Worm (Caenorhabditis elegans) whole organism, L4 larva: ENCODE measurements around the gene srx-87.

Source experiments
- D1046.2 ChIP-seq: fragments of 200-800 bp; sonication (Bioruptor generic); IDR thresholded peaks from 2 replicates; pipeline ENCODE4 v1.3.6; 2022; ENCODE audit warnings: missing genetic modification characterization, missing compliant biosample characterization
- F10B5.3 ChIP-seq: sonication (generic microtip); optimal IDR thresholded peaks from 2 replicates; lab custom pipeline; 2016; ENCODE audit warnings: mild to moderate bottlenecking, missing genetic modification characterization, missing compliant biosample characterization
- F37D6.2 ChIP-seq: sonication (generic microtip); optimal IDR thresholded peaks from 2 replicates; lab custom pipeline; 2016; ENCODE audit warnings: mild to moderate bottlenecking, missing genetic modification characterization, missing compliant biosample characterization
- F49E8.2 ChIP-seq: sonication (generic microtip); optimal IDR thresholded peaks from 2 replicates; lab custom pipeline; 2016; ENCODE audit warnings: missing compliant biosample characterization, mild to moderate bottlenecking, missing genetic modification characterization, borderline replicate concordance
- R02D3.7 ChIP-seq: fragments of 150-350 bp; sonication (generic microtip); optimal IDR thresholded peaks from 3 replicates; lab custom pipeline; 2014; ENCODE audit warnings: missing biosample characterization, missing genetic modification characterization
- T20F7.1 ChIP-seq: fragments of 200-800 bp; sonication (Bioruptor generic); optimal IDR thresholded peaks from 2 replicates; lab custom pipeline; 2018; ENCODE audit warnings: mild to moderate bottlenecking, missing genetic modification characterization, missing compliant biosample characterization
- T26A8.4 ChIP-seq: fragments of 200-800 bp; sonication (Bioruptor generic); IDR thresholded peaks from 2 replicates; pipeline ENCODE4 v1.3.6; 2022; ENCODE audit warnings: missing genetic modification characterization, missing compliant biosample characterization
- Y105C5A.15 ChIP-seq: fragments of 200-800 bp; sonication (Bioruptor generic); IDR thresholded peaks from 2 replicates; pipeline ENCODE4 v1.3.6; 2022; ENCODE audit warnings: missing genetic modification characterization, missing compliant biosample characterization
- Y48G9A.11 ChIP-seq: fragments of 200-800 bp; sonication (Bioruptor generic); IDR thresholded peaks from 2 replicates; pipeline ENCODE4 v1.3.6; 2022; ENCODE audit warnings: missing genetic modification reagents, missing genetic modification characterization, missing compliant biosample characterization
- Y5F2A.4 ChIP-seq: fragments of 200-800 bp; sonication (Bioruptor generic); optimal IDR thresholded peaks from 2 replicates; lab custom pipeline; 2018; ENCODE audit warnings: mild to moderate bottlenecking, missing genetic modification characterization, missing compliant biosample characterization
- Y75B8A.6 ChIP-seq: fragments of 200-800 bp; sonication (Bioruptor generic); IDR thresholded peaks from 2 replicates; pipeline ENCODE4 v1.3.6; 2022; ENCODE audit warnings: missing genetic modification reagents, missing genetic modification characterization, missing compliant biosample characterization
- aly-2 ChIP-seq: sonication (generic microtip); optimal IDR thresholded peaks from 2 replicates; lab custom pipeline; 2018; ENCODE audit warnings: missing biosample characterization, missing genetic modification characterization
- ama-1 ChIP-seq: fragments of 150-350 bp; optimal IDR thresholded peaks from 2 replicates; lab custom pipeline; 2014; ENCODE audit warnings: inconsistent platforms, mixed read lengths
- ceh-20 ChIP-seq: fragments of 200-800 bp; sonication (Bioruptor generic); IDR thresholded peaks from 2 replicates; pipeline ENCODE4 v1.3.6; 2022; ENCODE audit warnings: missing genetic modification reagents, missing genetic modification characterization, missing compliant biosample characterization
- ceh-28 ChIP-seq: fragments of 150-350 bp; optimal IDR thresholded peaks from 2 replicates; lab custom pipeline; 2014; ENCODE audit warnings: missing biosample characterization, missing genetic modification reagents, missing genetic modification characterization
- ceh-44 ChIP-seq: fragments of 200-800 bp; sonication (Bioruptor generic); IDR thresholded peaks from 2 replicates; pipeline ENCODE4 v1.3.6; 2022; ENCODE audit warnings: missing genetic modification reagents, missing genetic modification characterization, missing compliant biosample characterization
- daf-16 ChIP-seq, 3 experiments: sonication (generic microtip); optimal IDR thresholded peaks; 2 replicates each; lab custom pipeline; 2016 to 2017; ENCODE audit warnings: missing genetic modification characterization in 3 of 3, missing genetic modification reagents in 3 of 3, mild to moderate bottlenecking in 2 of 3, missing compliant biosample characterization in 2 of 3, missing biosample characterization in 1 of 3, moderate library complexity in 1 of 3
- dmd-9 ChIP-seq: fragments of 200-800 bp; sonication (Bioruptor generic); IDR thresholded peaks from 2 replicates; pipeline ENCODE4 v1.3.6; 2022; ENCODE audit warnings: missing genetic modification reagents, missing genetic modification characterization, missing compliant biosample characterization
- duxl-1 ChIP-seq: sonication (generic microtip); optimal IDR thresholded peaks from 2 replicates; lab custom pipeline; 2016; ENCODE audit warnings: mild to moderate bottlenecking, missing genetic modification characterization, moderate library complexity, missing compliant biosample characterization; ENCODE audit not compliant: poor library complexity
- dve-1 ChIP-seq: sonication (generic microtip); optimal IDR thresholded peaks from 2 replicates; lab custom pipeline; 2017; ENCODE audit warnings: antibody characterized with exemption, mild to moderate bottlenecking, missing genetic modification characterization, missing compliant biosample characterization; ENCODE audit not compliant: insufficient read depth
- egl-27 ChIP-seq: sonication (generic microtip); optimal IDR thresholded peaks from 3 replicates; lab custom pipeline; 2017; ENCODE audit warnings: missing biosample characterization, missing genetic modification reagents, missing genetic modification characterization
- fkh-10 ChIP-seq: fragments of 150-350 bp; optimal IDR thresholded peaks from 2 replicates; lab custom pipeline; 2014; ENCODE audit warnings: missing biosample characterization, missing genetic modification reagents, missing genetic modification characterization
- gei-8 ChIP-seq: fragments of 200-800 bp; sonication (Bioruptor generic); optimal IDR thresholded peaks from 2 replicates; lab custom pipeline; 2018; ENCODE audit warnings: mild to moderate bottlenecking, missing genetic modification characterization, missing compliant biosample characterization
- hmg-1.1 ChIP-seq: fragments of 200-800 bp; sonication (Bioruptor generic); IDR thresholded peaks from 2 replicates; pipeline ENCODE4 v1.3.6; 2022; ENCODE audit warnings: missing genetic modification reagents, missing genetic modification characterization, missing compliant biosample characterization
- jun-1 ChIP-seq: fragments of 150-350 bp; optimal IDR thresholded peaks from 2 replicates; lab custom pipeline; 2014; ENCODE audit warnings: missing biosample characterization, missing genetic modification reagents, missing genetic modification characterization
- lim-7 ChIP-seq: fragments of 200-800 bp; sonication (Bioruptor generic); IDR thresholded peaks from 2 replicates; pipeline ENCODE4 v1.3.6; 2022; ENCODE audit warnings: missing genetic modification characterization, missing compliant biosample characterization
- lin-1 ChIP-seq: fragments of 200-800 bp; sonication (Bioruptor generic); IDR thresholded peaks from 2 replicates; pipeline ENCODE4 v1.3.6; 2022; ENCODE audit warnings: missing genetic modification reagents, missing genetic modification characterization, missing compliant biosample characterization
- lin-29 ChIP-seq: fragments of 200-800 bp; sonication (Bioruptor generic); IDR thresholded peaks from 2 replicates; pipeline ENCODE4 v1.3.6; 2022; ENCODE audit warnings: missing genetic modification reagents, missing genetic modification characterization, missing compliant biosample characterization
- lir-3 ChIP-seq: sonication (generic microtip); optimal IDR thresholded peaks from 2 replicates; lab custom pipeline; 2016; ENCODE audit warnings: mild to moderate bottlenecking, missing genetic modification characterization, missing compliant biosample characterization
- madf-5 ChIP-seq, 2 experiments: fragments of 200-800 bp; sonication (Bioruptor generic); IDR thresholded peaks; 2 replicates each; pipeline ENCODE4 v1.3.6; 2022; ENCODE audit warnings: missing compliant biosample characterization in 2 of 2, missing genetic modification characterization in 2 of 2
- mdl-1 ChIP-seq, 2 experiments: fragments of 150-350 bp in 1 of 2; sonication (generic microtip) in 1 of 2; optimal IDR thresholded peaks; 2 replicates each; lab custom pipeline; 2014 to 2017; ENCODE audit warnings: missing biosample characterization in 2 of 2, missing genetic modification characterization in 2 of 2
- mdt-29 ChIP-seq: fragments of 200-800 bp; sonication (Bioruptor generic); IDR thresholded peaks from 2 replicates; pipeline ENCODE4 v1.3.6; 2022; ENCODE audit warnings: missing genetic modification reagents, missing genetic modification characterization, missing compliant biosample characterization
- mep-1 ChIP-seq: fragments of 150-350 bp; sonication (generic microtip); optimal IDR thresholded peaks from 3 replicates; lab custom pipeline; 2014; ENCODE audit warnings: missing biosample characterization, missing genetic modification characterization
- nhr-10 ChIP-seq: fragments of 150-350 bp; optimal IDR thresholded peaks from 2 replicates; lab custom pipeline; 2014; ENCODE audit warnings: missing biosample characterization, missing genetic modification characterization
- nhr-102 ChIP-seq: sonication (generic microtip); optimal IDR thresholded peaks from 2 replicates; lab custom pipeline; 2016; ENCODE audit warnings: mild to moderate bottlenecking, missing genetic modification characterization, moderate library complexity, missing compliant biosample characterization
- nhr-41 ChIP-seq: fragments of 200-800 bp; sonication (Bioruptor generic); IDR thresholded peaks from 2 replicates; pipeline ENCODE4 v1.3.6; 2022; ENCODE audit warnings: missing genetic modification reagents, missing genetic modification characterization, missing compliant biosample characterization
- nhr-6 ChIP-seq: fragments of 150-350 bp; optimal IDR thresholded peaks from 2 replicates; lab custom pipeline; 2014; ENCODE audit warnings: missing biosample characterization, missing genetic modification characterization
- nhr-76 ChIP-seq: fragments of 150-350 bp; optimal IDR thresholded peaks from 2 replicates; lab custom pipeline; 2014; ENCODE audit warnings: missing biosample characterization, missing genetic modification characterization
- php-3 ChIP-seq: fragments of 200-800 bp; sonication (Bioruptor generic); IDR thresholded peaks from 2 replicates; pipeline ENCODE4 v1.3.6; 2022; ENCODE audit warnings: missing genetic modification reagents, missing genetic modification characterization, missing compliant biosample characterization
- pqm-1 ChIP-seq: sonication (generic microtip); optimal IDR thresholded peaks from 2 replicates; lab custom pipeline; 2017; ENCODE audit warnings: missing biosample characterization, missing genetic modification characterization
- rbr-2 ChIP-seq: sonication (generic microtip); optimal IDR thresholded peaks from 2 replicates; lab custom pipeline; 2016; ENCODE audit warnings: missing genotype, missing genetic modification characterization, missing compliant biosample characterization
- sdz-12 ChIP-seq: fragments of 200-800 bp; sonication (Bioruptor generic); optimal IDR thresholded peaks from 2 replicates; lab custom pipeline; 2018; ENCODE audit warnings: mild to moderate bottlenecking, missing genetic modification characterization, missing compliant biosample characterization
- skn-1 ChIP-seq: fragments of 150-350 bp; optimal IDR thresholded peaks from 2 replicates; lab custom pipeline; 2014; ENCODE audit warnings: missing biosample characterization, missing genetic modification characterization
- tag-97 ChIP-seq: fragments of 200-800 bp; sonication (Bioruptor generic); IDR thresholded peaks from 2 replicates; pipeline ENCODE4 v1.3.6; 2022; ENCODE audit warnings: missing genetic modification characterization, missing compliant biosample characterization
- tra-1 ChIP-seq: fragments of 200-800 bp; sonication (Bioruptor generic); IDR thresholded peaks from 2 replicates; pipeline ENCODE4 v1.3.6; 2022; ENCODE audit warnings: missing genetic modification reagents, missing genetic modification characterization, missing compliant biosample characterization
- unc-130 ChIP-seq: sonication (generic microtip); optimal IDR thresholded peaks from 2 replicates; lab custom pipeline; 2016; ENCODE audit warnings: missing genetic modification reagents, missing genetic modification characterization, missing compliant biosample characterization
- unc-39 ChIP-seq: sonication (generic microtip); optimal IDR thresholded peaks from 2 replicates; lab custom pipeline; 2017; ENCODE audit warnings: missing biosample characterization, missing genetic modification characterization
- zfp-3 ChIP-seq: fragments of 200-800 bp; sonication (Bioruptor generic); conservative IDR thresholded peaks from 2 replicates; pipeline ENCODE4 v1.3.6; 2022; ENCODE audit warnings: missing genetic modification reagents, missing genetic modification characterization, missing compliant biosample characterization
- ztf-11 ChIP-seq: fragments of 150-350 bp; optimal IDR thresholded peaks from 2 replicates; lab custom pipeline; 2014; ENCODE audit warnings: missing biosample characterization, missing genetic modification characterization
- ztf-7 ChIP-seq: fragments of 150-350 bp; optimal IDR thresholded peaks from 2 replicates; lab custom pipeline; 2014; ENCODE audit warnings: missing biosample characterization, missing genetic modification characterization

srx-87 gene

ce11 chrV:11572803-11573490 lies 8.3 kb downstream of the srx-87 start, which contains the start of the genes H12C20.7 and nhr-68 (continued):
- TF ChIP-seq F49E8.2 (tag; lab: Kevin White, UChicago), result no peak
- TF ChIP-seq F10B5.3 (tag; lab: Kevin White, UChicago), result no peak
- TF ChIP-seq ceh-44 (GFP tag; lab: Robert Waterston, UW), result no peak
- TF ChIP-seq ztf-11, result no peak
- TF ChIP-seq D1046.2 (GFP tag; lab: Robert Waterston, UW), result peak; percentile 44; the same call in 1 of the 2 replicates
- peak; percentile 85 for TF ChIP-seq mep-1 (tag; lab: Kevin White, UChicago)
- no peak for TF ChIP-seq ceh-28 (tag; lab: Kevin White, UChicago)
- no peak for TF ChIP-seq aly-2
- no peak for TF ChIP-seq egl-27
- TF ChIP-seq ama-1 (lab: Kevin White, UChicago), result no peak
- peak; percentile 48 for TF ChIP-seq nhr-6 (tag; lab: Kevin White, UChicago)
- no peak for TF ChIP-seq R02D3.7 (tag; lab: Kevin White, UChicago)
- TF ChIP-seq Y105C5A.15 (GFP tag; lab: Robert Waterston, UW), result no peak
- 0 out of 2 replicates have a peak, but pooled peaks have one; percentile 23 for TF ChIP-seq dmd-9
- TF ChIP-seq nhr-102 (tag; lab: Kevin White, UChicago), result peak; percentile 97
- peak; percentile 84 for TF ChIP-seq T20F7.1 (GFP tag; lab: Kevin White, UChicago)
- peak; percentile 66; the same call in 1 of the 2 replicates for TF ChIP-seq lin-29
- peak; percentile 37 for TF ChIP-seq jun-1 (tag; lab: Kevin White, UChicago)
- no peak for TF ChIP-seq F37D6.2 (tag; lab: Kevin White, UChicago)
- no peak for TF ChIP-seq lim-7 (GFP tag; lab: Robert Waterston, UW)
- peak; percentile 59 for TF ChIP-seq pqm-1
- no peak for TF ChIP-seq hmg-1.1 (GFP tag; lab: Robert Waterston, UW)
- TF ChIP-seq T26A8.4, result peak; percentile 89
- no peak for TF ChIP-seq skn-1 (tag; lab: Kevin White, UChicago)
- TF ChIP-seq tag-97 (GFP tag; lab: Robert Waterston, UW), result no peak
- peak; percentile 95 for TF ChIP-seq daf-16 (GFP tag; optimal IDR thresholded peaks at IDR 0.05; lab: Kevin White, UChicago)
- peak; percentile 100 for TF ChIP-seq daf-16 (tag; optimal IDR thresholded peaks at IDR 0.05; lab: Kevin White, UChicago)
- peak; percentile 42 for TF ChIP-seq nhr-76 (tag; lab: Kevin White, UChicago)
- peak; percentile 90 for TF ChIP-seq duxl-1
- peak; percentile 98 for TF ChIP-seq gei-8 (GFP tag; lab: Kevin White, UChicago)
- peak; percentile 99 for TF ChIP-seq dve-1
- TF ChIP-seq Y48G9A.11, result no peak
- TF ChIP-seq tra-1 (GFP tag; lab: Robert Waterston, UW), result peak; percentile 98
- no peak for TF ChIP-seq sdz-12 (GFP tag; lab: Kevin White, UChicago)
- TF ChIP-seq mdl-1 (tag; optimal IDR thresholded peaks at IDR 0.05; lab: Kevin White, UChicago), result peak; percentile 38 to 98
- TF ChIP-seq nhr-10, result peak; percentile 99
- no peak for TF ChIP-seq Y5F2A.4 (GFP tag; lab: Kevin White, UChicago)
- no peak for TF ChIP-seq fkh-10 (GFP tag; lab: Kevin White, UChicago)
- TF ChIP-seq zfp-3 (GFP tag; lab: Robert Waterston, UW), result peak; percentile 86
- TF ChIP-seq ztf-7, result peak; percentile 72
- TF ChIP-seq mdt-29 (GFP tag; lab: Robert Waterston, UW), result peak; percentile 90
- TF ChIP-seq lin-1 (GFP tag; lab: Robert Waterston, UW), result peak; percentile 96
- TF ChIP-seq lir-3 (tag; lab: Kevin White, UChicago), result no peak
- TF ChIP-seq rbr-2, result peak; percentile 38
- TF ChIP-seq ceh-20 (GFP tag; lab: Robert Waterston, UW), result peak; percentile 94
- TF ChIP-seq Y75B8A.6 (GFP tag; lab: Robert Waterston, UW), result 0 out of 2 replicates have a peak, but pooled peaks have one; percentile 42
- TF ChIP-seq nhr-41 (GFP tag; lab: Robert Waterston, UW), result peak; percentile 86
- TF ChIP-seq madf-5 (GFP tag; IDR thresholded peaks at IDR 0.05; lab: Robert Waterston, UW), result no peak
- TF ChIP-seq php-3 (GFP tag; lab: Robert Waterston, UW), result peak; percentile 97
- TF ChIP-seq unc-130 (GFP tag; lab: Kevin White, UChicago), result no peak
- TF ChIP-seq unc-39 (tag; lab: Kevin White, UChicago), result no peak
